Fruit fly (Drosophila melanogaster) whole organism, wandering third instar larva: Measurements from ENCODE around the gene CG43057.

Experiments used
- Abd-B ChIP-seq: fragments of >200 bp; optimal IDR thresholded peaks from 2 replicates; lab custom pipeline; 2017; ENCODE audit warnings: missing biosample characterization, missing genetic modification characterization
- CG32264 ChIP-seq: fragments of 200-800 bp; sonication (Bioruptor generic); optimal IDR thresholded peaks from 2 replicates; lab custom pipeline; 2016; ENCODE audit warnings: missing biosample characterization, missing genetic modification characterization
- CG9705 ChIP-seq: fragments of 200-800 bp; sonication (Bioruptor generic); optimal IDR thresholded peaks from 2 replicates; lab custom pipeline; 2018; ENCODE audit warnings: missing biosample characterization, mild to moderate bottlenecking, missing genetic modification characterization
- CrebA ChIP-seq: fragments of 200-800 bp; sonication (Bioruptor generic); optimal IDR thresholded peaks from 2 replicates; lab custom pipeline; 2016; ENCODE audit warnings: missing biosample characterization, mild to moderate bottlenecking, missing genetic modification characterization, borderline replicate concordance
- Dfd ChIP-seq: fragments of >200 bp; optimal IDR thresholded peaks from 2 replicates; lab custom pipeline; 2017; ENCODE audit warnings: missing biosample characterization, missing genetic modification characterization
- Dif ChIP-seq: fragments of 200-275, 200-300 bp; sonication (Bioruptor generic); optimal IDR thresholded peaks from 2 replicates; lab custom pipeline; 2018; ENCODE audit warnings: missing biosample characterization, missing genetic modification characterization; ENCODE audit not compliant: partially characterized antibody
- GATAd ChIP-seq: sonication (Bioruptor generic); optimal IDR thresholded peaks from 2 replicates; lab custom pipeline; 2016; ENCODE audit warnings: missing biosample characterization, missing genetic modification characterization
- HLH106 ChIP-seq: fragments of 200-800 bp; optimal IDR thresholded peaks from 3 replicates; lab custom pipeline; 2019; ENCODE audit warnings: missing biosample characterization, mild to moderate bottlenecking, missing genetic modification characterization, moderate library complexity
- Hnf4 ChIP-seq: fragments of 200-800 bp; sonication (Bioruptor generic); optimal IDR thresholded peaks from 2 replicates; lab custom pipeline; 2016; ENCODE audit warnings: missing biosample characterization, mild to moderate bottlenecking, missing genetic modification characterization
- Hr78 ChIP-seq: fragments of >200 bp; optimal IDR thresholded peaks from 2 replicates; lab custom pipeline; 2017; ENCODE audit warnings: missing biosample characterization, missing genetic modification characterization
- Hr83 ChIP-seq: fragments of 200-300 bp; sonication (Bioruptor generic); optimal IDR thresholded peaks from 2 replicates; lab custom pipeline; 2016; ENCODE audit warnings: missing biosample characterization, mild to moderate bottlenecking, missing genetic modification characterization, moderate library complexity; ENCODE audit not compliant: poor library complexity, severe bottlenecking
- Jra ChIP-seq: sonication (Bioruptor generic); optimal IDR thresholded peaks from 2 replicates; lab custom pipeline; 2016; ENCODE audit warnings: missing biosample characterization, missing genetic modification characterization
- Mio ChIP-seq: sonication (Bioruptor generic); optimal IDR thresholded peaks from 2 replicates; lab custom pipeline; 2016; ENCODE audit warnings: missing biosample characterization, missing genetic modification characterization
- Myc ChIP-seq: fragments of >200 bp; optimal IDR thresholded peaks from 2 replicates; lab custom pipeline; 2017
- N ChIP-seq: fragments of >200 bp; optimal IDR thresholded peaks from 2 replicates; lab custom pipeline; 2018; ENCODE audit warnings: missing biosample characterization, missing external identifiers, missing genetic modification characterization
- OdsH ChIP-seq: fragments of 200-800 bp; sonication (Bioruptor generic); optimal IDR thresholded peaks from 2 replicates; lab custom pipeline; 2016; ENCODE audit warnings: missing biosample characterization, mild to moderate bottlenecking, missing genetic modification characterization
- Rel ChIP-seq, 2 experiments: fragments of 200-800 bp; sonication (Bioruptor generic) in 1 of 2; optimal IDR thresholded peaks; 2 replicates in 1 of 2; 3 replicates in 1 of 2; lab custom pipeline; 2016 to 2019; ENCODE audit warnings: mild to moderate bottlenecking in 2 of 2, missing biosample characterization in 2 of 2, missing genetic modification characterization in 2 of 2, moderate library complexity in 1 of 2
- Sp1 ChIP-seq: fragments of 200-800 bp; sonication (Bioruptor generic); optimal IDR thresholded peaks from 3 replicates; lab custom pipeline; 2019; ENCODE audit warnings: missing biosample characterization, mild to moderate bottlenecking, missing genetic modification characterization, moderate library complexity
- Vsx2 ChIP-seq: fragments of 200-300, 225-300 bp; sonication (Bioruptor generic); optimal IDR thresholded peaks from 2 replicates; lab custom pipeline; 2018; ENCODE audit warnings: missing biosample characterization, missing genetic modification characterization; ENCODE audit not compliant: partially characterized antibody
- br ChIP-seq: fragments of 200-800 bp; sonication (Bioruptor generic); optimal IDR thresholded peaks from 2 replicates; lab custom pipeline; 2016; ENCODE audit warnings: missing biosample characterization, missing genetic modification characterization
- brk ChIP-seq: fragments of 200-800 bp; sonication (Bioruptor generic); optimal IDR thresholded peaks from 2 replicates; lab custom pipeline; 2016; ENCODE audit warnings: missing biosample characterization, mild to moderate bottlenecking, missing genetic modification characterization
- dl ChIP-seq, 2 experiments: fragments of 175-275, 200-275 bp in 1 of 2; fragments of 200-275 bp in 1 of 2; sonication (Bioruptor generic); optimal IDR thresholded peaks; lab custom pipeline; 2018; ENCODE audit warnings: mild to moderate bottlenecking in 2 of 2, missing biosample characterization in 2 of 2, missing genetic modification characterization in 2 of 2, moderate library complexity in 2 of 2; ENCODE audit not compliant: partially characterized antibody in 2 of 2, insufficient read depth in 1 of 2
- dmrt93B ChIP-seq: fragments of 200-800 bp; sonication (Bioruptor generic); optimal IDR thresholded peaks from 2 replicates; lab custom pipeline; 2018; ENCODE audit warnings: missing biosample characterization, mild to moderate bottlenecking, missing genetic modification characterization
- dsf ChIP-seq: sonication (Bioruptor generic); optimal IDR thresholded peaks from 2 replicates; lab custom pipeline; 2016; ENCODE audit warnings: missing biosample characterization, missing genetic modification characterization, borderline replicate concordance
- ey ChIP-seq: fragments of 200-800 bp; sonication (Bioruptor generic); optimal IDR thresholded peaks from 2 replicates; lab custom pipeline; 2016; ENCODE audit warnings: missing biosample characterization, missing genetic modification characterization
- foxo ChIP-seq, 2 experiments: fragments of 200-800 bp; sonication (Bioruptor generic); optimal IDR thresholded peaks; 2 replicates in 1 of 2; 3 replicates in 1 of 2; lab custom pipeline; 2016 to 2017; ENCODE audit warnings: missing biosample characterization in 2 of 2, missing genetic modification characterization in 2 of 2
- fru ChIP-seq: fragments of 200-800 bp; sonication (Bioruptor generic); optimal IDR thresholded peaks from 3 replicates; lab custom pipeline; 2016; ENCODE audit warnings: missing biosample characterization, mild to moderate bottlenecking, missing genetic modification characterization
- h ChIP-seq: fragments of 200-800 bp; sonication (Bioruptor generic); optimal IDR thresholded peaks from 3 replicates; lab custom pipeline; 2016; ENCODE audit warnings: missing biosample characterization, mild to moderate bottlenecking, missing genetic modification characterization
- jim ChIP-seq: fragments of 175-275, 200-325 bp; sonication (Bioruptor generic); optimal IDR thresholded peaks from 2 replicates; lab custom pipeline; 2016; ENCODE audit warnings: missing biosample characterization, mild to moderate bottlenecking, missing genetic modification characterization
- lola ChIP-seq: fragments of >200 bp; optimal IDR thresholded peaks from 2 replicates; lab custom pipeline; 2017; ENCODE audit warnings: missing biosample characterization, missing genetic modification characterization
- pan ChIP-seq: fragments of >200 bp; optimal IDR thresholded peaks from 2 replicates; lab custom pipeline; 2017
- psq ChIP-seq: fragments of 200-800 bp; sonication (Bioruptor generic); optimal IDR thresholded peaks from 3 replicates; lab custom pipeline; 2017; ENCODE audit warnings: missing biosample characterization, mild to moderate bottlenecking, missing genetic modification characterization, moderate library complexity
- rgr ChIP-seq: fragments of 200-800 bp; sonication (Bioruptor generic); optimal IDR thresholded peaks from 3 replicates; lab custom pipeline; 2016; ENCODE audit warnings: missing biosample characterization, mild to moderate bottlenecking, missing genetic modification characterization
- sage ChIP-seq: fragments of 200-800 bp; sonication (Bioruptor generic); optimal IDR thresholded peaks from 2 replicates; lab custom pipeline; 2016; ENCODE audit warnings: missing biosample characterization, mild to moderate bottlenecking, missing genetic modification characterization
- sv ChIP-seq: fragments of 200-800 bp; sonication (Bioruptor generic); optimal IDR thresholded peaks from 3 replicates; lab custom pipeline; 2016; ENCODE audit warnings: missing biosample characterization, missing genetic modification characterization
- tai ChIP-seq: sonication (Bioruptor generic); optimal IDR thresholded peaks from 2 replicates; lab custom pipeline; 2016; ENCODE audit warnings: missing biosample characterization, missing genetic modification characterization
- usp ChIP-seq: fragments of >200 bp; optimal IDR thresholded peaks from 2 replicates; lab custom pipeline; 2017; ENCODE audit warnings: missing biosample characterization, missing genetic modification characterization
- woc ChIP-seq: sonication (Bioruptor generic); optimal IDR thresholded peaks from 2 replicates; lab custom pipeline; 2016; ENCODE audit warnings: missing biosample characterization, mild to moderate bottlenecking, missing genetic modification characterization

The CG43057 gene

dm6 chr2L:8232389-8232788 is 11.4 kb downstream of the CG43057 start:
- TF ChIP-seq sage (GFP tag; lab: Kevin White, UChicago) = no peak
- peak; percentile 42 for TF ChIP-seq ey (GFP tag; lab: Kevin White, UChicago)
- peak; percentile 41 for TF ChIP-seq br
- peak; percentile 42 for TF ChIP-seq rgr (GFP tag; lab: Kevin White, UChicago)
- peak in 1 of 2 experiments; percentile 34 for TF ChIP-seq foxo (GFP tag; optimal IDR thresholded peaks at IDR 0.05; lab: Kevin White, UChicago)
- no peak for TF ChIP-seq woc (GFP tag; lab: Kevin White, UChicago)
- peak; percentile 43 for TF ChIP-seq fru (GFP tag; lab: Kevin White, UChicago)
- peak; percentile 37 for TF ChIP-seq Hnf4
- TF ChIP-seq psq (GFP tag; lab: Kevin White, UChicago) = peak; percentile 3
- TF ChIP-seq h = peak; percentile 37
- peak; percentile 14 for TF ChIP-seq HLH106
- no peak for TF ChIP-seq pan (lab: Kevin White, UChicago)

- TF ChIP-seq OdsH (GFP tag; lab: Kevin White, UChicago) (peak; percentile 5), Mio (no peak), dmrt93B (GFP tag; lab: Kevin White, UChicago) (no peak)
These were observed 13.5 kb downstream of the CG43057 start for dm6 chr2L:8230255-8230654.

dm6 chr2L:8229628-8230027 is 14.2 kb downstream of the CG43057 start:
- no peak for TF ChIP-seq lola (GFP tag; lab: Kevin White, UChicago)
- peak; percentile 76 for TF ChIP-seq fru (GFP tag; lab: Kevin White, UChicago)
- TF ChIP-seq Abd-B (GFP tag; lab: Kevin White, UChicago) = no peak
- TF ChIP-seq Myc (lab: Kevin White, UChicago) = no peak
- TF ChIP-seq N (GFP tag; lab: Kevin White, UChicago) = no peak
- TF ChIP-seq woc (GFP tag; lab: Kevin White, UChicago) = peak; percentile 34
- no peak for TF ChIP-seq CrebA (GFP tag; lab: Kevin White, UChicago)
- TF ChIP-seq Dfd = no peak
- no peak for TF ChIP-seq Rel (GFP tag; optimal IDR thresholded peaks at IDR 0.05; lab: Kevin White, UChicago)
- no peak for TF ChIP-seq Rel (tag; optimal IDR thresholded peaks at IDR 0.05; lab: Kevin White, UChicago)
- TF ChIP-seq pan (lab: Kevin White, UChicago) = no peak
- no peak for TF ChIP-seq usp (GFP tag; lab: Kevin White, UChicago)
- peak; percentile 46 for TF ChIP-seq sage (GFP tag; lab: Kevin White, UChicago)
- no peak for TF ChIP-seq Hr83 (GFP tag; lab: Kevin White, UChicago)
- TF ChIP-seq Hr78 = no peak
- no peak for TF ChIP-seq Mio
- TF ChIP-seq psq (GFP tag; lab: Kevin White, UChicago) = peak; percentile 50
- peak; percentile 66 for TF ChIP-seq HLH106
- TF ChIP-seq GATAd (GFP tag; lab: Kevin White, UChicago) = no peak
- peak; percentile 67 for TF ChIP-seq rgr (GFP tag; lab: Kevin White, UChicago)
- peak; percentile 20 for TF ChIP-seq Jra (GFP tag; lab: Kevin White, UChicago)
- peak; percentile 74 for TF ChIP-seq br
- TF ChIP-seq ey (GFP tag; lab: Kevin White, UChicago) = peak; percentile 64
- peak; percentile 48 for TF ChIP-seq CG32264 (GFP tag; lab: Kevin White, UChicago)
- peak; percentile 68 for TF ChIP-seq OdsH (GFP tag; lab: Kevin White, UChicago)
- no peak for TF ChIP-seq dsf
- no peak for TF ChIP-seq sv (GFP tag; lab: Kevin White, UChicago)
- TF ChIP-seq Vsx2 (GFP tag; lab: Kevin White, UChicago) = no peak
- TF ChIP-seq h = peak; percentile 84
- TF ChIP-seq foxo (GFP tag; optimal IDR thresholded peaks at IDR 0.05; lab: Kevin White, UChicago) = peak in 1 of 2 experiments; percentile 81
- no peak for TF ChIP-seq tai (GFP tag; lab: Kevin White, UChicago)
- TF ChIP-seq dmrt93B (GFP tag; lab: Kevin White, UChicago) = peak; percentile 18
- no peak for TF ChIP-seq brk
- no peak for TF ChIP-seq jim (GFP tag; lab: Kevin White, UChicago)
- no peak for TF ChIP-seq dl (GFP tag; optimal IDR thresholded peaks at IDR 0.05; lab: Kevin White, UChicago; ENCODE audit: insufficient read depth in 1 of 2, partially characterized antibody in 2 of 2)
- no peak for TF ChIP-seq CG9705 (GFP tag; lab: Kevin White, UChicago)
- peak; percentile 62 for TF ChIP-seq Sp1
- TF ChIP-seq Dif (GFP tag; lab: Kevin White, UChicago) = no peak
- TF ChIP-seq Hnf4 = peak; percentile 66
- TF ChIP-seq, all 38 proteins: peak for 16
